Fruit fly (Drosophila melanogaster) S2 (cell line): ENCODE measurements around the gene stet.

Experiments used
- CG8478 ChIP-seq: fragments of >200 bp; optimal IDR thresholded peaks from 2 replicates; lab custom pipeline; 2018
- CTCF ChIP-seq, 2 experiments: fragments of >200 bp; optimal IDR thresholded peaks; 2 replicates each; lab custom pipeline; 2018

- TF ChIP-seq CTCF (optimal IDR thresholded peaks at IDR 0.05; lab: Kevin White, UChicago) = no peak
- no peak for TF ChIP-seq CG8478 (lab: Kevin White, UChicago)
Observed at dm6 chr3L:1484747-1485146, 4.6 kb downstream of the stet start.
